Worm (Caenorhabditis elegans): ENCODE measurements around the gene C35D10.6.

Gene C35D10.6

ce11 chrIII:4817240-4817639 lies 41.9 kb upstream of the C35D10.6 start, which contains the start of gene F26A1.4:
TSS of gene F26A1.4 (plus strand) at chrIII:4817540.
- TF ChIP-seq pqm-1 (tag; optimal IDR thresholded peaks at IDR 0.05): no peak
- no peak for TF ChIP-seq pros-1 (tag; optimal IDR thresholded peaks at IDR 0.05)
- TF ChIP-seq elt-4 (tag; optimal IDR thresholded peaks at IDR 0.05): no peak
- TF ChIP-seq ztf-16 (tag; optimal IDR thresholded peaks at IDR 0.05): no peak

ce11 chrIII:4819843-4820242 lies 39.3 kb upstream of the C35D10.6 start, which contains the start of gene F26A1.7:
TSS of gene F26A1.7 (minus strand) at chrIII:4819943.
- TF ChIP-seq ama-1 (optimal IDR thresholded peaks at IDR 0.05) (no peak), rnt-1 (tag; optimal IDR thresholded peaks at IDR 0.05) (no peak), ceh-34 (tag; optimal IDR thresholded peaks at IDR 0.05) (no peak), ceh-31 (tag; optimal IDR thresholded peaks at IDR 0.05) (no peak), unc-86 (tag; optimal IDR thresholded peaks at IDR 0.05) (no peak), ceh-30 (tag; optimal IDR thresholded peaks at IDR 0.05) (no peak), tbx-7 (tag; optimal IDR thresholded peaks at IDR 0.05) (no peak)

ce11 chrIII:4822140-4822539 lies 37.0 kb upstream of the C35D10.6 start, which contains the start of gene F26A1.8:
TSS of gene F26A1.8 (minus strand) at chrIII:4822240.
- TF ChIP-seq hlh-15 (tag; optimal IDR thresholded peaks at IDR 0.05) (no peak), sox-4 (tag; optimal IDR thresholded peaks at IDR 0.05) (no peak), npax-4 (tag; optimal IDR thresholded peaks at IDR 0.05) (no peak), dve-1 (tag; optimal IDR thresholded peaks at IDR 0.05) (no peak), ceh-14 (tag; optimal IDR thresholded peaks at IDR 0.05) (no peak)

ce11 chrIII:4826606-4827005 lies 32.5 kb upstream of the C35D10.6 start, which contains the start of gene F26A1.3:
TSS of gene F26A1.3 (plus strand) at chrIII:4826906.
- TF ChIP-seq ttx-3 (tag; optimal IDR thresholded peaks at IDR 0.05) (no peak), hlh-30 (tag; optimal IDR thresholded peaks at IDR 0.05; ENCODE audit: insufficient read depth) (no peak), rnt-1 (tag; optimal IDR thresholded peaks at IDR 0.05) (no peak), dve-1 (tag; optimal IDR thresholded peaks at IDR 0.05) (no peak), ceh-2 (tag; optimal IDR thresholded peaks at IDR 0.05) (no peak), K09A11.1 (tag; optimal IDR thresholded peaks at IDR 0.05; ENCODE audit: insufficient read depth) (no peak), pqm-1 (tag; optimal IDR thresholded peaks at IDR 0.05) (no peak), hlh-13 (GFP tag; optimal IDR thresholded peaks at IDR 0.05) (no peak), dmd-4 (tag; optimal IDR thresholded peaks at IDR 0.05; ENCODE audit: borderline replicate concordance) (no peak), ref-2 (tag; optimal IDR thresholded peaks at IDR 0.05) (no peak)

- TF ChIP-seq odd-2 (tag; optimal IDR thresholded peaks at IDR 0.05) (no peak), tbx-2 (tag; optimal IDR thresholded peaks at IDR 0.05) (no peak)
These were observed 29.7 kb upstream of the C35D10.6 start, which contains the start of gene F26A1.9 for ce11 chrIII:4829440-4829839. TSS of gene F26A1.9 (minus strand) at chrIII:4829540.

- no peak for TF ChIP-seq pqm-1 (tag; optimal IDR thresholded peaks at IDR 0.05)
- TF ChIP-seq ceh-45 (GFP tag; IDR thresholded peaks at IDR 0.05): no peak
- no peak for TF ChIP-seq fax-1 (tag; optimal IDR thresholded peaks at IDR 0.05)
- no peak for TF ChIP-seq K09A11.1 (tag; optimal IDR thresholded peaks at IDR 0.05; ENCODE audit: insufficient read depth)
- no peak for TF ChIP-seq hlh-15 (tag; optimal IDR thresholded peaks at IDR 0.05)
- no peak for TF ChIP-seq T23F11.4 (GFP tag; optimal IDR thresholded peaks at IDR 0.05)
- no peak for TF ChIP-seq K02D7.2 (tag; optimal IDR thresholded peaks at IDR 0.05)
- no peak for TF ChIP-seq C08G9.2 (tag; optimal IDR thresholded peaks at IDR 0.05)
- no peak for TF ChIP-seq unc-3 (GFP tag; conservative IDR thresholded peaks at IDR 0.05)
- TF ChIP-seq unc-3 (tag; optimal IDR thresholded peaks at IDR 0.05): no peak
- no peak for TF ChIP-seq pax-1 (tag; optimal IDR thresholded peaks at IDR 0.05)
- TF ChIP-seq ceh-30 (tag; optimal IDR thresholded peaks at IDR 0.05): no peak
- no peak for TF ChIP-seq madf-2 (tag; optimal IDR thresholded peaks at IDR 0.05)
- TF ChIP-seq hlh-30 (tag; optimal IDR thresholded peaks at IDR 0.05; ENCODE audit: insufficient read depth): no peak
These were observed 28.9 kb upstream of the C35D10.6 start, which contains the start of gene nspd-9 for ce11 chrIII:4830207-4830606. TSS of gene nspd-9 (minus strand) at chrIII:4830307.

Measured in whole organism, late embryonic.